Fruit fly (Drosophila melanogaster) whole organism, pupa: ENCODE data around the gene Nost.

Experiments used
- CG10348 ChIP-seq: fragments of 200-800 bp; sonication (Bioruptor generic); IDR thresholded peaks from 2 replicates; pipeline ENCODE4 v1.3.6; 2022; ENCODE audit warnings: missing biosample characterization, missing genetic modification characterization
- CG12605 ChIP-seq: fragments of 200-800 bp; sonication (Bioruptor generic); IDR thresholded peaks from 2 replicates; pipeline ENCODE4 v1.3.6; 2022; ENCODE audit warnings: missing biosample characterization, missing genetic modification characterization
- CG13204 ChIP-seq: fragments of 200-800 bp; sonication (Bioruptor generic); optimal IDR thresholded peaks from 2 replicates; lab custom pipeline; 2018; ENCODE audit warnings: missing biosample characterization, mild to moderate bottlenecking, missing genetic modification characterization, moderate library complexity
- CG14655 ChIP-seq: fragments of 200-800 bp; sonication (Bioruptor generic); optimal IDR thresholded peaks from 3 replicates; lab custom pipeline; 2017; ENCODE audit warnings: mild to moderate bottlenecking, missing biosample characterization, missing genetic modification reagents, missing genetic modification characterization
- CG15710 ChIP-seq: fragments of 200-800 bp; sonication (Bioruptor generic); optimal IDR thresholded peaks from 2 replicates; lab custom pipeline; 2018; ENCODE audit warnings: missing biosample characterization, mild to moderate bottlenecking, missing genetic modification characterization, moderate library complexity
- CG17806 ChIP-seq: fragments of 200-800 bp; sonication (Bioruptor generic); optimal IDR thresholded peaks from 2 replicates; lab custom pipeline; 2018; ENCODE audit warnings: missing biosample characterization, mild to moderate bottlenecking, missing genetic modification characterization, moderate library complexity
- CG32121 ChIP-seq: fragments of 200-800 bp; sonication (Bioruptor generic); IDR thresholded peaks from 2 replicates; pipeline ENCODE4 v1.3.6; 2022; ENCODE audit warnings: missing biosample characterization, missing genetic modification characterization
- CG34367 ChIP-seq: fragments of 200-800 bp; sonication (Bioruptor generic); optimal IDR thresholded peaks from 2 replicates; lab custom pipeline; 2018; ENCODE audit warnings: missing biosample characterization, mild to moderate bottlenecking, missing genetic modification characterization
- CG4496 ChIP-seq: fragments of 200-800 bp; sonication (Bioruptor generic); IDR thresholded peaks from 3 replicates; pipeline ENCODE4 v1.3.6; 2022; ENCODE audit warnings: missing biosample characterization, missing genetic modification characterization
- CG8159 ChIP-seq: fragments of 200-800 bp; sonication (Bioruptor generic); optimal IDR thresholded peaks from 3 replicates; lab custom pipeline; 2018; ENCODE audit warnings: missing biosample characterization, mild to moderate bottlenecking, missing genetic modification characterization, moderate library complexity
- CG8301 ChIP-seq: fragments of 200-800 bp; sonication (Bioruptor generic); optimal IDR thresholded peaks from 2 replicates; lab custom pipeline; 2018; ENCODE audit warnings: missing biosample characterization, mild to moderate bottlenecking, missing genetic modification characterization
- CG9948 ChIP-seq: fragments of 200-800 bp; sonication (Bioruptor generic); optimal IDR thresholded peaks from 2 replicates; lab custom pipeline; 2018; ENCODE audit warnings: missing biosample characterization, mild to moderate bottlenecking, missing genetic modification characterization, moderate library complexity
- D1 ChIP-seq: fragments of 200-800 bp; sonication (Bioruptor generic); optimal IDR thresholded peaks from 2 replicates; lab custom pipeline; 2018; ENCODE audit warnings: missing biosample characterization, mild to moderate bottlenecking, missing genetic modification characterization, moderate library complexity
- EcR ChIP-seq: fragments of 200-800 bp; sonication (Bioruptor generic); optimal IDR thresholded peaks from 3 replicates; lab custom pipeline; 2019; ENCODE audit warnings: missing biosample characterization, missing genetic modification characterization, mild to moderate bottlenecking, moderate library complexity, missing genetic modification reagents
- Ets98B ChIP-seq: fragments of 200-800 bp; sonication (Bioruptor generic); IDR thresholded peaks from 2 replicates; pipeline ENCODE4 v1.3.6; 2022; ENCODE audit warnings: missing biosample characterization, missing genetic modification characterization
- Pif1A ChIP-seq: fragments of 200-800 bp; sonication (Bioruptor generic); optimal IDR thresholded peaks from 3 replicates; lab custom pipeline; 2016; ENCODE audit warnings: missing biosample characterization, missing genetic modification characterization
- Pif1B ChIP-seq: fragments of 200-800 bp; sonication (Bioruptor generic); optimal IDR thresholded peaks from 3 replicates; lab custom pipeline; 2016; ENCODE audit warnings: missing biosample characterization, missing genetic modification characterization
- Snoo ChIP-seq: fragments of 200-800 bp; sonication (Bioruptor generic); optimal IDR thresholded peaks from 3 replicates; lab custom pipeline; 2017; ENCODE audit warnings: missing biosample characterization, mild to moderate bottlenecking, missing genetic modification characterization, inconsistent platforms
- fd96Ca ChIP-seq: fragments of 200-800 bp; sonication (Bioruptor generic); IDR thresholded peaks from 3 replicates; pipeline ENCODE4 v1.3.6; 2022; ENCODE audit warnings: missing biosample characterization, missing genetic modification characterization
- gl ChIP-seq: fragments of 200-800 bp; sonication (Bioruptor generic); optimal IDR thresholded peaks from 2 replicates; lab custom pipeline; 2018; ENCODE audit warnings: missing biosample characterization, mild to moderate bottlenecking, missing genetic modification characterization
- rn ChIP-seq: fragments of 200-800 bp; sonication (Bioruptor generic); IDR thresholded peaks from 2 replicates; pipeline ENCODE4 v1.3.6; 2022; ENCODE audit warnings: missing biosample characterization, missing genetic modification characterization

Gene Nost

dm6 chrX:9067754-9068477 lies 37.9 kb downstream of the Nost start, which contains the start of gene CG15365:
Gene CG15365 (minus strand): TSS chrX:9067983.
- TF ChIP-seq CG8301 (tag; lab: Kevin White, UChicago) = no peak
- TF ChIP-seq gl = no peak
- TF ChIP-seq CG34367 (tag; lab: Kevin White, UChicago) = peak; percentile 37
- TF ChIP-seq CG10348 (GFP tag; lab: Robert Waterston, UW) = no peak
- no peak for TF ChIP-seq CG12605 (GFP tag; lab: Robert Waterston, UW)
- TF ChIP-seq CG9948 (tag; lab: Kevin White, UChicago) = no peak
- TF ChIP-seq fd96Ca (GFP tag; lab: Robert Waterston, UW) = peak; percentile 26; the same call in 1 of the 3 replicates
- no peak for TF ChIP-seq Snoo (tag; lab: Kevin White, UChicago)
- peak; percentile 20; the same call in 1 of the 2 replicates for TF ChIP-seq Ets98B (GFP tag; lab: Robert Waterston, UW)
- peak; percentile 9; the same call in 1 of the 2 replicates for TF ChIP-seq CG32121
- no peak for TF ChIP-seq CG17806 (tag; lab: Kevin White, UChicago)
- peak; percentile 32 for TF ChIP-seq CG15710
- peak; percentile 6 for TF ChIP-seq Pif1B (GFP tag; lab: Kevin White, UChicago)
- TF ChIP-seq CG14655 = peak; percentile 18
- no peak for TF ChIP-seq rn (GFP tag; lab: Robert Waterston, UW)
- TF ChIP-seq D1 = no peak
- peak; percentile 16 for TF ChIP-seq CG8159 (tag; lab: Kevin White, UChicago)
- TF ChIP-seq CG13204 = no peak
- TF ChIP-seq CG4496 (GFP tag; lab: Robert Waterston, UW) = peak; percentile 52; the same call in 1 of the 3 replicates
- TF ChIP-seq Pif1A = peak; percentile 9
- TF ChIP-seq EcR = no peak

- peak; percentile 6 for TF ChIP-seq EcR
- TF ChIP-seq CG8159 (tag; lab: Kevin White, UChicago) = peak; percentile 75
- TF ChIP-seq Pif1A = peak; percentile 67
- peak; percentile 88 for TF ChIP-seq fd96Ca (GFP tag; lab: Robert Waterston, UW)
- TF ChIP-seq CG14655 = peak; percentile 76
- TF ChIP-seq CG4496 (GFP tag; lab: Robert Waterston, UW) = peak; percentile 92
- peak; percentile 63 for TF ChIP-seq gl
- peak; percentile 63 for TF ChIP-seq Pif1B (GFP tag; lab: Kevin White, UChicago)
- peak; percentile 55; the same call in 1 of the 2 replicates for TF ChIP-seq rn (GFP tag; lab: Robert Waterston, UW)
- TF ChIP-seq CG34367 (tag; lab: Kevin White, UChicago) = peak; percentile 75
- TF ChIP-seq CG10348 (GFP tag; lab: Robert Waterston, UW) = no peak
- TF ChIP-seq CG9948 (tag; lab: Kevin White, UChicago) = peak; percentile 37
- TF ChIP-seq CG32121 = peak; percentile 55
- TF ChIP-seq Snoo (tag; lab: Kevin White, UChicago) = no peak
- TF ChIP-seq CG15710 = peak; percentile 68
- no peak for TF ChIP-seq D1
- TF ChIP-seq CG17806 (tag; lab: Kevin White, UChicago) = peak; percentile 64
- TF ChIP-seq CG8301 (tag; lab: Kevin White, UChicago) = peak; percentile 74
- peak; percentile 83 for TF ChIP-seq Ets98B (GFP tag; lab: Robert Waterston, UW)
- TF ChIP-seq CG12605 (GFP tag; lab: Robert Waterston, UW) = peak; percentile 75
- TF ChIP-seq CG13204 = peak; percentile 44
Observed at dm6 chrX:9068822-9069221, 38.8 kb downstream of the Nost start.

dm6 chrX:9071308-9071707 lies 41.3 kb downstream of the Nost start, which contains the start of gene CG10970:
Gene CG10970 (minus strand): TSS chrX:9071408.
- TF ChIP-seq Snoo (tag; lab: Kevin White, UChicago) (no peak), CG13204 (no peak), fd96Ca (GFP tag; lab: Robert Waterston, UW) (no peak), Ets98B (GFP tag; lab: Robert Waterston, UW) (no peak), CG32121 (no peak), CG10348 (GFP tag; lab: Robert Waterston, UW) (no peak), EcR (no peak), CG4496 (GFP tag; lab: Robert Waterston, UW) (no peak), CG9948 (tag; lab: Kevin White, UChicago) (no peak)

dm6 chrX:9074040-9074439 lies 44.0 kb downstream of the Nost start:
- TF ChIP-seq CG8301 (tag; lab: Kevin White, UChicago) (no peak), CG9948 (tag; lab: Kevin White, UChicago) (no peak), gl (no peak)

- TF ChIP-seq fd96Ca (GFP tag; lab: Robert Waterston, UW) (0 out of 3 replicates have a peak, but pooled peaks have one; percentile 36), gl (no peak), D1 (no peak), Pif1B (GFP tag; lab: Kevin White, UChicago) (peak; percentile 30), EcR (no peak), Pif1A (peak; percentile 74), CG4496 (GFP tag; lab: Robert Waterston, UW) (peak; percentile 35; the same call in 1 of the 3 replicates), Ets98B (GFP tag; lab: Robert Waterston, UW) (no peak), Snoo (tag; lab: Kevin White, UChicago) (peak; percentile 67), CG13204 (no peak), CG8159 (tag; lab: Kevin White, UChicago) (peak; percentile 64), CG9948 (tag; lab: Kevin White, UChicago) (peak; percentile 1), CG34367 (tag; lab: Kevin White, UChicago) (no peak), CG8301 (tag; lab: Kevin White, UChicago) (peak; percentile 44), rn (GFP tag; lab: Robert Waterston, UW) (no peak), CG14655 (peak; percentile 56), CG15710 (peak; percentile 44), CG32121 (peak; percentile 59), CG10348 (GFP tag; lab: Robert Waterston, UW) (no peak), CG12605 (GFP tag; lab: Robert Waterston, UW) (no peak), CG17806 (tag; lab: Kevin White, UChicago) (peak; percentile 2)
Observed at dm6 chrX:9075641-9076324, 45.8 kb downstream of the Nost start.
